Fruit fly (Drosophila melanogaster): Measurements from ENCODE around the gene CG13062.

DNA sequence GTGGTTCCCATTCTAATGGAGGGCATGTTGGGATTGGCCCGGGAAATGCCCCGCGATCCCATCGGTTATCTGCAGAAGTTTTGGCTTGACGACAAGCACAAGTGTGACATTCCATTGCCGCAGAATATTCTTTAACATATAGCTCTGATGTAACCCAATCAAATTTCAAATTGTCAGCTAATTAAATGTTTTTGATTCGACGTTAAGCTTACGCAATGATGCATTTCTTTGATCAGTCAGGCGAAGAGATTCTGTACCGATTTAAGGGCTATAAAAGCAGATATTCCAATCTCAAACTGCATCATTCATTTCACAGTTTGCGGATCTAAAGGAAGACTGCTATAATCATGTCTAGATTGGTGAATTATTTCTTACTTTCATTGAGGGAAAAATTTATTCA, 17.5 kb downstream of the CG13062 start, which contains the start of gene retinin:
- no peak for TF ChIP-seq CG8478 (optimal IDR thresholded peaks at IDR 0.05)
- no peak for TF ChIP-seq CTCF (optimal IDR thresholded peaks at IDR 0.05)
